Fruit fly (Drosophila melanogaster): ENCODE data around the gene CG13887.

Gene CG13887

dm6 chr3L:871713-872112, 34.1 kb downstream of the CG13887 start, which contains the start of gene Usp10 (continued):
- TF ChIP-seq tup (GFP tag; optimal IDR thresholded peaks at IDR 0.05) = no peak
- TF ChIP-seq CG33557 (GFP tag; optimal IDR thresholded peaks at IDR 0.05) = no peak
- TF ChIP-seq Hsf (GFP tag; optimal IDR thresholded peaks at IDR 0.05) = no peak
- TF ChIP-seq run (tag; optimal IDR thresholded peaks at IDR 0.05) = no peak

- TF ChIP-seq CG9215 (GFP tag; IDR thresholded peaks at IDR 0.05) = peak; percentile 56
- TF ChIP-seq unc-4 (GFP tag; IDR thresholded peaks at IDR 0.05; ENCODE audit: partially characterized antibody) = peak; percentile 74
- TF ChIP-seq CoRest (tag; optimal IDR thresholded peaks at IDR 0.05) = peak; percentile 44
- peak; percentile 32 for TF ChIP-seq Hmr (GFP tag; optimal IDR thresholded peaks at IDR 0.05)
- peak; percentile 21 for TF ChIP-seq CG1602 (GFP tag; optimal IDR thresholded peaks at IDR 0.05)
- TF ChIP-seq Lhr (GFP tag; optimal IDR thresholded peaks at IDR 0.05) = no peak
- TF ChIP-seq maf-S (GFP tag; optimal IDR thresholded peaks at IDR 0.05) = peak; percentile 51
- TF ChIP-seq Elba2 (GFP tag; optimal IDR thresholded peaks at IDR 0.05) = no peak
- TF ChIP-seq CG4282 (GFP tag; optimal IDR thresholded peaks at IDR 0.05) = no peak
- peak; percentile 41 for TF ChIP-seq grau (tag; optimal IDR thresholded peaks at IDR 0.05)
- TF ChIP-seq CG1647 (GFP tag; optimal IDR thresholded peaks at IDR 0.05) = no peak
- TF ChIP-seq bab2 (GFP tag; optimal IDR thresholded peaks at IDR 0.05) = peak; percentile 38
- no peak for TF ChIP-seq H15 (GFP tag; IDR thresholded peaks at IDR 0.05)
- TF ChIP-seq CG12659 (GFP tag; optimal IDR thresholded peaks at IDR 0.05) = peak; percentile 19
- TF ChIP-seq CG15269 (tag; optimal IDR thresholded peaks at IDR 0.05) = peak; percentile 18
- TF ChIP-seq CG4617 (GFP tag; optimal IDR thresholded peaks at IDR 0.05; ENCODE audit: borderline replicate concordance) = peak; percentile 56
- peak; percentile 91 for TF ChIP-seq cg (GFP tag; optimal IDR thresholded peaks at IDR 0.05)
- TF ChIP-seq her (GFP tag; optimal IDR thresholded peaks at IDR 0.05) = peak; percentile 86
- TF ChIP-seq CG8478 (optimal IDR thresholded peaks at IDR 0.05) = peak; percentile 85
- no peak for TF ChIP-seq psq (GFP tag; optimal IDR thresholded peaks at IDR 0.05)
- TF ChIP-seq fu2 (GFP tag; optimal IDR thresholded peaks at IDR 0.05) = peak; percentile 44
- TF ChIP-seq NC2α (GFP tag; optimal IDR thresholded peaks at IDR 0.05) = no peak
- no peak for TF ChIP-seq D19A (tag; optimal IDR thresholded peaks at IDR 0.05)
- peak; percentile 33 for TF ChIP-seq CG15696 (tag; optimal IDR thresholded peaks at IDR 0.05)
- TF ChIP-seq jumu (GFP tag; optimal IDR thresholded peaks at IDR 0.05) = peak; percentile 72
- peak; percentile 56; the same call in 1 of the 2 replicates for TF ChIP-seq tna (GFP tag; IDR thresholded peaks at IDR 0.05; ENCODE audit: partially characterized antibody)
- TF ChIP-seq CG7839 (tag; optimal IDR thresholded peaks at IDR 0.05) = peak; percentile 9
- peak; percentile 53; the same call in 1 of the 2 replicates for TF ChIP-seq Rfx (GFP tag; IDR thresholded peaks at IDR 0.05)
- 0 out of 3 replicates have a peak, but pooled peaks have one; percentile 48 for TF ChIP-seq Dbx (GFP tag; IDR thresholded peaks at IDR 0.05)
- TF ChIP-seq CG2116 (GFP tag; optimal IDR thresholded peaks at IDR 0.05) = peak; percentile 47
- TF ChIP-seq CG12769 (tag; optimal IDR thresholded peaks at IDR 0.05) = peak; percentile 27
- no peak for TF ChIP-seq CG8765 (GFP tag; IDR thresholded peaks at IDR 0.05)
- TF ChIP-seq zfh1 (GFP tag; IDR thresholded peaks at IDR 0.05) = 0 out of 3 replicates have a peak, but pooled peaks have one; percentile 34
- peak; percentile 10 for TF ChIP-seq repo (GFP tag; optimal IDR thresholded peaks at IDR 0.05)
- TF ChIP-seq knrl (GFP tag; IDR thresholded peaks at IDR 0.05; ENCODE audit: partially characterized antibody) = peak; percentile 89; the same call in 2 of the 3 replicates
- TF ChIP-seq Trl (optimal IDR thresholded peaks at IDR 0.05) = peak in 1 of 2 experiments; percentile 29
- TF ChIP-seq Trl (GFP tag; optimal IDR thresholded peaks at IDR 0.05) = peak; percentile 46
- peak; percentile 67 for TF ChIP-seq HmgD (GFP tag; optimal IDR thresholded peaks at IDR 0.05)
- TF ChIP-seq CG10979 (tag; optimal IDR thresholded peaks at IDR 0.05) = peak; percentile 9
- peak; percentile 76 for TF ChIP-seq amos (GFP tag; IDR thresholded peaks at IDR 0.05; ENCODE audit: partially characterized antibody)
- peak; percentile 24 for TF ChIP-seq da (GFP tag; optimal IDR thresholded peaks at IDR 0.05)
- TF ChIP-seq CG10147 (GFP tag; optimal IDR thresholded peaks at IDR 0.05) = peak; percentile 29
- peak; percentile 62 for TF ChIP-seq CG4404 (GFP tag; IDR thresholded peaks at IDR 0.05)
- peak; percentile 9; the same call in 1 of the 2 replicates for TF ChIP-seq CG31441 (GFP tag; IDR thresholded peaks at IDR 0.05)
- TF ChIP-seq CG10274 (GFP tag; optimal IDR thresholded peaks at IDR 0.05) = no peak
Measured at dm6 chr3L:872389-872972, 34.8 kb downstream of the CG13887 start.
